Fruit fly (Drosophila melanogaster) whole organism, prepupa: ENCODE measurements around the gene Poc1.

Experiments
- CG10631 ChIP-seq: fragments of 200-800 bp; sonication (Bioruptor generic); optimal IDR thresholded peaks from 2 replicates; lab custom pipeline; 2016; ENCODE audit warnings: missing biosample characterization, missing genetic modification characterization
- CG11294 ChIP-seq: fragments of 200-800 bp; sonication (Bioruptor generic); IDR thresholded peaks from 2 replicates; pipeline ENCODE4 v1.3.6; 2022; ENCODE audit warnings: missing biosample characterization, missing genetic modification characterization
- CG11762 ChIP-seq: fragments of 200-800 bp; sonication (Bioruptor generic); optimal IDR thresholded peaks from 3 replicates; lab custom pipeline; 2016; ENCODE audit warnings: missing biosample characterization, missing genetic modification characterization; ENCODE audit not compliant: insufficient read depth
- CG15336 ChIP-seq: fragments of 200-800 bp; sonication (Bioruptor generic); IDR thresholded peaks from 2 replicates; pipeline ENCODE4 v1.3.6; 2022; ENCODE audit warnings: missing biosample characterization, missing genetic modification characterization
- CG1621 ChIP-seq: fragments of 200-800 bp; sonication (Bioruptor generic); optimal IDR thresholded peaks from 3 replicates; lab custom pipeline; 2018; ENCODE audit warnings: missing biosample characterization, mild to moderate bottlenecking, missing genetic modification characterization
- CG16779 ChIP-seq: fragments of 200-800 bp; sonication (Bioruptor generic); optimal IDR thresholded peaks from 3 replicates; lab custom pipeline; 2017; ENCODE audit warnings: missing biosample characterization, mild to moderate bottlenecking, missing genetic modification characterization
- CG31627 ChIP-seq: fragments of 200-800 bp; sonication (Bioruptor generic); optimal IDR thresholded peaks from 3 replicates; lab custom pipeline; 2016; ENCODE audit warnings: missing biosample characterization, missing genetic modification characterization
- CG3919 ChIP-seq: fragments of 200-800 bp; sonication (Bioruptor generic); optimal IDR thresholded peaks from 3 replicates; lab custom pipeline; 2016; ENCODE audit warnings: missing biosample characterization, missing genetic modification characterization
- CG4318 ChIP-seq: fragments of 200-800 bp; sonication (Bioruptor generic); optimal IDR thresholded peaks from 3 replicates; lab custom pipeline; 2017; ENCODE audit warnings: missing biosample characterization, mild to moderate bottlenecking, missing genetic modification characterization
- CG6163 ChIP-seq: fragments of 200-800 bp; sonication (Bioruptor generic); IDR thresholded peaks from 3 replicates; pipeline ENCODE4 v1.3.6; 2022; ENCODE audit warnings: missing biosample characterization, missing genetic modification characterization
- CG6276 ChIP-seq: fragments of 200-800 bp; sonication (Bioruptor generic); optimal IDR thresholded peaks from 2 replicates; lab custom pipeline; 2017; ENCODE audit warnings: missing biosample characterization, mild to moderate bottlenecking, missing genetic modification characterization
- CG6792 ChIP-seq: fragments of 200-800 bp; sonication (Bioruptor generic); optimal IDR thresholded peaks from 3 replicates; lab custom pipeline; 2016; ENCODE audit warnings: missing biosample characterization, missing genetic modification characterization
- CG6808 ChIP-seq: fragments of 200-800 bp; sonication (Bioruptor generic); optimal IDR thresholded peaks from 3 replicates; lab custom pipeline; 2017; ENCODE audit warnings: missing biosample characterization, missing genetic modification characterization, mild to moderate bottlenecking, moderate library complexity, missing genetic modification reagents
- CG6854 ChIP-seq: fragments of 200-800 bp; sonication (Bioruptor generic); optimal IDR thresholded peaks from 2 replicates; lab custom pipeline; 2017; ENCODE audit warnings: missing biosample characterization, mild to moderate bottlenecking, missing genetic modification characterization
- CG7368 ChIP-seq: fragments of 200-800 bp; sonication (Bioruptor generic); optimal IDR thresholded peaks from 3 replicates; lab custom pipeline; 2016; ENCODE audit warnings: missing biosample characterization, missing genetic modification characterization
- CG8119 ChIP-seq: fragments of 200-800 bp; sonication (Bioruptor generic); IDR thresholded peaks from 3 replicates; pipeline ENCODE4 v1.3.6; 2022; ENCODE audit warnings: missing biosample characterization, missing genetic modification characterization
- CG8632 ChIP-seq: fragments of 200-800 bp; sonication (Bioruptor generic); optimal IDR thresholded peaks from 3 replicates; lab custom pipeline; 2016; ENCODE audit warnings: missing biosample characterization, missing genetic modification characterization
- CG9139 ChIP-seq: fragments of 200-800 bp; sonication (Bioruptor generic); optimal IDR thresholded peaks from 3 replicates; lab custom pipeline; 2017; ENCODE audit warnings: missing biosample characterization, mild to moderate bottlenecking, missing genetic modification characterization
- Eip78C ChIP-seq: fragments of 200-800 bp; sonication (Bioruptor generic); peaks from one replicate; lab custom pipeline; 2016; ENCODE audit warnings: missing biosample characterization, missing genetic modification characterization
- Eip93F ChIP-seq: fragments of 200-800 bp; sonication (Bioruptor generic); optimal IDR thresholded peaks from 2 replicates; lab custom pipeline; 2016; ENCODE audit warnings: missing biosample characterization, mild to moderate bottlenecking, missing genetic modification characterization
- Ets96B ChIP-seq: fragments of 200-800 bp; optimal IDR thresholded peaks from 2 replicates; lab custom pipeline; 2019; ENCODE audit warnings: missing biosample characterization, mild to moderate bottlenecking, missing genetic modification characterization, moderate library complexity
- Hr38 ChIP-seq: sonication (Bioruptor generic); optimal IDR thresholded peaks from 2 replicates; lab custom pipeline; 2016; ENCODE audit warnings: missing biosample characterization, missing genetic modification characterization
- Hr39 ChIP-seq: fragments of 200-800 bp; sonication (Bioruptor generic); optimal IDR thresholded peaks from 2 replicates; lab custom pipeline; 2016; ENCODE audit warnings: missing biosample characterization, missing genetic modification characterization
- Hr4 ChIP-seq: fragments of 200-800 bp; sonication (Bioruptor generic); optimal IDR thresholded peaks from 3 replicates; lab custom pipeline; 2016; ENCODE audit warnings: missing biosample characterization, missing genetic modification characterization
- Lpt ChIP-seq: fragments of 200-800 bp; sonication (Bioruptor generic); optimal IDR thresholded peaks from 3 replicates; lab custom pipeline; 2016; ENCODE audit warnings: missing biosample characterization, missing genetic modification characterization
- Met ChIP-seq: fragments of 200-800 bp; sonication (Bioruptor generic); optimal IDR thresholded peaks from 3 replicates; lab custom pipeline; 2016; ENCODE audit warnings: missing biosample characterization, missing genetic modification characterization
- OdsH ChIP-seq: fragments of 200-800 bp; sonication (Bioruptor generic); optimal IDR thresholded peaks from 3 replicates; lab custom pipeline; 2016; ENCODE audit warnings: missing biosample characterization, missing genetic modification characterization
- Smox ChIP-seq: fragments of 200-800 bp; sonication (Bioruptor generic); optimal IDR thresholded peaks from 3 replicates; lab custom pipeline; 2016; ENCODE audit warnings: missing biosample characterization, missing genetic modification characterization
- Sox102F ChIP-seq: fragments of 200-800 bp; sonication (Bioruptor generic); optimal IDR thresholded peaks from 2 replicates; lab custom pipeline; 2016; ENCODE audit warnings: missing biosample characterization, mild to moderate bottlenecking, missing genetic modification characterization
- Sox14 ChIP-seq: fragments of 200-800 bp; sonication (Bioruptor generic); optimal IDR thresholded peaks from 3 replicates; lab custom pipeline; 2016; ENCODE audit warnings: missing biosample characterization, missing genetic modification characterization
- cyc ChIP-seq: fragments of 200-800 bp; sonication (Bioruptor generic); optimal IDR thresholded peaks from 3 replicates; lab custom pipeline; 2016; ENCODE audit warnings: missing biosample characterization, missing genetic modification characterization
- dac ChIP-seq: fragments of 200-800 bp; sonication (Bioruptor generic); optimal IDR thresholded peaks from 2 replicates; lab custom pipeline; 2017; ENCODE audit warnings: missing biosample characterization, mild to moderate bottlenecking, missing genetic modification characterization
- dsx ChIP-seq: fragments of 200-800 bp; optimal IDR thresholded peaks from 3 replicates; lab custom pipeline; 2019; ENCODE audit warnings: missing biosample characterization, mild to moderate bottlenecking, missing genetic modification characterization, moderate library complexity; ENCODE audit not compliant: poor library complexity, severe bottlenecking
- eg ChIP-seq: fragments of 200-800 bp; sonication (Bioruptor generic); IDR thresholded peaks from 3 replicates; pipeline ENCODE4 v1.3.6; 2022; ENCODE audit warnings: missing biosample characterization, missing genetic modification characterization
- esn ChIP-seq: fragments of 200-800 bp; sonication (Bioruptor generic); optimal IDR thresholded peaks from 2 replicates; lab custom pipeline; 2016; ENCODE audit warnings: missing biosample characterization, mild to moderate bottlenecking, missing genetic modification characterization, moderate library complexity
- fkh ChIP-seq: fragments of 200-800 bp; sonication (Bioruptor generic); optimal IDR thresholded peaks from 3 replicates; lab custom pipeline; 2017; ENCODE audit warnings: missing biosample characterization, mild to moderate bottlenecking, missing genetic modification characterization, moderate library complexity
- lz ChIP-seq: fragments of 200-800 bp; sonication (Bioruptor generic); optimal IDR thresholded peaks from 3 replicates; lab custom pipeline; 2016; ENCODE audit warnings: missing biosample characterization, missing genetic modification characterization
- salr ChIP-seq, 2 experiments: fragments of 200-800 bp; sonication (Bioruptor generic); optimal IDR thresholded peaks; 3 replicates each; lab custom pipeline; 2016 to 2018; ENCODE audit warnings: missing biosample characterization in 2 of 2, missing genetic modification characterization in 2 of 2, mild to moderate bottlenecking in 1 of 2
- spab ChIP-seq: fragments of 200-800 bp; sonication (Bioruptor generic); optimal IDR thresholded peaks from 2 replicates; lab custom pipeline; 2017; ENCODE audit warnings: missing biosample characterization, mild to moderate bottlenecking, missing genetic modification characterization, missing genetic modification reagents
- ss ChIP-seq, 2 experiments: fragments of 200-800 bp; sonication (Bioruptor generic); optimal IDR thresholded peaks; 2 replicates in 1 of 2; 3 replicates in 1 of 2; lab custom pipeline; 2017 to 2018; ENCODE audit warnings: mild to moderate bottlenecking in 2 of 2, missing biosample characterization in 2 of 2, missing genetic modification characterization in 2 of 2, moderate library complexity in 1 of 2
- svp ChIP-seq: fragments of 200-800 bp; sonication (Bioruptor generic); peaks from one replicate; lab custom pipeline; 2016; ENCODE audit warnings: missing biosample characterization, missing genetic modification characterization
- topi ChIP-seq: fragments of 200-800 bp; sonication (Bioruptor generic); optimal IDR thresholded peaks from 3 replicates; lab custom pipeline; 2016; ENCODE audit warnings: missing biosample characterization, missing genetic modification characterization
- vri ChIP-seq: fragments of 200-800 bp; sonication (Bioruptor generic); optimal IDR thresholded peaks from 3 replicates; lab custom pipeline; 2016; ENCODE audit warnings: missing biosample characterization, mild to moderate bottlenecking, missing genetic modification characterization

Poc1 gene

dm6 chr3L:13406873-13407272 is 17.1 kb upstream of the Poc1 start (continued):
- TF ChIP-seq CG11294 = no peak
- TF ChIP-seq CG1621 (tag; lab: Kevin White, UChicago) = peak; percentile 2
- TF ChIP-seq CG7368 (GFP tag; lab: Kevin White, UChicago) = no peak
- TF ChIP-seq Smox (GFP tag; lab: Kevin White, UChicago) = peak; percentile 35
- TF ChIP-seq CG31627 (GFP tag; lab: Kevin White, UChicago) = peak; percentile 29
- peak; percentile 34 for TF ChIP-seq Hr4 (GFP tag; lab: Kevin White, UChicago)
- peak; percentile 42 for TF ChIP-seq Hr39 (GFP tag; lab: Kevin White, UChicago)
- TF ChIP-seq Sox102F (GFP tag; lab: Kevin White, UChicago) = peak; percentile 21
- no peak for TF ChIP-seq eg (GFP tag; lab: Robert Waterston, UW)
- no peak for TF ChIP-seq CG6276 (GFP tag; lab: Kevin White, UChicago)
- TF ChIP-seq Ets96B (tag; lab: Kevin White, UChicago) = peak; percentile 43
- no peak for TF ChIP-seq CG4318
- TF ChIP-seq CG11762 = peak; percentile 25
- TF ChIP-seq Sox14 (GFP tag; lab: Kevin White, UChicago) = peak; percentile 49
- peak; percentile 51 for TF ChIP-seq OdsH (GFP tag; lab: Kevin White, UChicago)
- no peak for TF ChIP-seq CG8119 (GFP tag; lab: Robert Waterston, UW)
- TF ChIP-seq CG10631 (GFP tag; lab: Kevin White, UChicago) = peak; percentile 56
- TF ChIP-seq Eip93F (GFP tag; lab: Kevin White, UChicago) = no peak
- TF ChIP-seq cyc (GFP tag; lab: Kevin White, UChicago) = peak; percentile 34
- peak; percentile 22 for TF ChIP-seq dsx (GFP tag; lab: Kevin White, UChicago)
- peak; percentile 73 for TF ChIP-seq esn (GFP tag; lab: Kevin White, UChicago)

- TF ChIP-seq CG4318 = no peak
- peak; percentile 39 for TF ChIP-seq esn (GFP tag; lab: Kevin White, UChicago)
- no peak for TF ChIP-seq Hr38 (GFP tag; lab: Kevin White, UChicago)
- no peak for TF ChIP-seq CG6808 (GFP tag; lab: Kevin White, UChicago)
- no peak for TF ChIP-seq CG6276 (GFP tag; lab: Kevin White, UChicago)
- TF ChIP-seq CG3919 = peak; percentile 8
- TF ChIP-seq topi (GFP tag; lab: Kevin White, UChicago) = peak; percentile 20
- no peak for TF ChIP-seq CG6792 (GFP tag; lab: Kevin White, UChicago)
- no peak for TF ChIP-seq Hr39 (GFP tag; lab: Kevin White, UChicago)
- peak; percentile 5 for TF ChIP-seq CG10631 (GFP tag; lab: Kevin White, UChicago)
- TF ChIP-seq Met (GFP tag; lab: Kevin White, UChicago) = peak; percentile 8
- TF ChIP-seq svp (GFP tag; lab: Kevin White, UChicago) = peak; percentile 21
- TF ChIP-seq CG6854 (GFP tag; lab: Kevin White, UChicago) = no peak
- TF ChIP-seq Lpt (GFP tag; lab: Kevin White, UChicago) = no peak
- peak; percentile 68 for TF ChIP-seq Eip78C (GFP tag; lab: Kevin White, UChicago)
- no peak for TF ChIP-seq Hr4 (GFP tag; lab: Kevin White, UChicago)
- no peak for TF ChIP-seq CG16779 (tag; lab: Kevin White, UChicago)
Observed at dm6 chr3L:13403141-13403867, 13.5 kb upstream of the Poc1 start.

- TF ChIP-seq fkh (GFP tag; lab: Kevin White, UChicago) = peak; percentile 16
- TF ChIP-seq OdsH (GFP tag; lab: Kevin White, UChicago) = no peak
- TF ChIP-seq esn (GFP tag; lab: Kevin White, UChicago) = peak; percentile 35
- no peak for TF ChIP-seq CG6792 (GFP tag; lab: Kevin White, UChicago)
- no peak for TF ChIP-seq CG8119 (GFP tag; lab: Robert Waterston, UW)
- no peak for TF ChIP-seq lz (GFP tag; lab: Kevin White, UChicago)
- TF ChIP-seq CG6163 (GFP tag; lab: Robert Waterston, UW) = 0 out of 3 replicates have a peak, but pooled peaks have one; percentile 40
- TF ChIP-seq CG7368 (GFP tag; lab: Kevin White, UChicago) = no peak
- TF ChIP-seq CG8632 (GFP tag; lab: Kevin White, UChicago) = no peak
- TF ChIP-seq salr (GFP tag; optimal IDR thresholded peaks at IDR 0.05; lab: Kevin White, UChicago) = no peak
- no peak for TF ChIP-seq spab (GFP tag; lab: Kevin White, UChicago)
- no peak for TF ChIP-seq svp (GFP tag; lab: Kevin White, UChicago)
- TF ChIP-seq CG9139 (GFP tag; lab: Kevin White, UChicago) = peak; percentile 6
- no peak for TF ChIP-seq vri
- TF ChIP-seq CG3919 = no peak
- peak; percentile 13 for TF ChIP-seq Eip78C (GFP tag; lab: Kevin White, UChicago)
- TF ChIP-seq Sox102F (GFP tag; lab: Kevin White, UChicago) = peak; percentile 6
- no peak for TF ChIP-seq CG15336 (GFP tag; lab: Robert Waterston, UW)
- peak; percentile 8 for TF ChIP-seq topi (GFP tag; lab: Kevin White, UChicago)
- TF ChIP-seq Ets96B (tag; lab: Kevin White, UChicago) = no peak
- peak; percentile 33 to 39 for TF ChIP-seq ss (GFP tag; optimal IDR thresholded peaks at IDR 0.05; lab: Kevin White, UChicago)
- no peak for TF ChIP-seq CG11294
- TF ChIP-seq CG16779 (tag; lab: Kevin White, UChicago) = no peak
- TF ChIP-seq dac (GFP tag; lab: Kevin White, UChicago) = no peak
- peak; percentile 23 for TF ChIP-seq CG6854 (GFP tag; lab: Kevin White, UChicago)
- TF ChIP-seq CG10631 (GFP tag; lab: Kevin White, UChicago) = no peak
Observed at dm6 chr3L:13400872-13401418, 11.1 kb upstream of the Poc1 start, which contains the start of gene sens. TSS of gene sens (minus strand) at chr3L:13401125.
